Fruit fly (Drosophila melanogaster) whole organism, wandering third instar larva: Measurements from ENCODE around the gene CG13907.

Experiments
- Mio ChIP-seq: sonication (Bioruptor generic); optimal IDR thresholded peaks from 2 replicates; lab custom pipeline; 2016; ENCODE audit warnings: missing biosample characterization, missing genetic modification characterization
- N ChIP-seq: fragments of >200 bp; optimal IDR thresholded peaks from 2 replicates; lab custom pipeline; 2018; ENCODE audit warnings: missing biosample characterization, missing external identifiers, missing genetic modification characterization
- OdsH ChIP-seq: fragments of 200-800 bp; sonication (Bioruptor generic); optimal IDR thresholded peaks from 2 replicates; lab custom pipeline; 2016; ENCODE audit warnings: missing biosample characterization, mild to moderate bottlenecking, missing genetic modification characterization
- br ChIP-seq: fragments of 200-800 bp; sonication (Bioruptor generic); optimal IDR thresholded peaks from 2 replicates; lab custom pipeline; 2016; ENCODE audit warnings: missing biosample characterization, missing genetic modification characterization
- dl ChIP-seq, 2 experiments: fragments of 175-275, 200-275 bp in 1 of 2; fragments of 200-275 bp in 1 of 2; sonication (Bioruptor generic); optimal IDR thresholded peaks; lab custom pipeline; 2018; ENCODE audit warnings: mild to moderate bottlenecking in 2 of 2, missing biosample characterization in 2 of 2, missing genetic modification characterization in 2 of 2, moderate library complexity in 2 of 2; ENCODE audit not compliant: partially characterized antibody in 2 of 2, insufficient read depth in 1 of 2
- dmrt93B ChIP-seq: fragments of 200-800 bp; sonication (Bioruptor generic); optimal IDR thresholded peaks from 2 replicates; lab custom pipeline; 2018; ENCODE audit warnings: missing biosample characterization, mild to moderate bottlenecking, missing genetic modification characterization
- h ChIP-seq: fragments of 200-800 bp; sonication (Bioruptor generic); optimal IDR thresholded peaks from 3 replicates; lab custom pipeline; 2016; ENCODE audit warnings: missing biosample characterization, mild to moderate bottlenecking, missing genetic modification characterization
- lola ChIP-seq: fragments of >200 bp; optimal IDR thresholded peaks from 2 replicates; lab custom pipeline; 2017; ENCODE audit warnings: missing biosample characterization, missing genetic modification characterization
- pan ChIP-seq: fragments of >200 bp; optimal IDR thresholded peaks from 2 replicates; lab custom pipeline; 2017
- psq ChIP-seq: fragments of 200-800 bp; sonication (Bioruptor generic); optimal IDR thresholded peaks from 3 replicates; lab custom pipeline; 2017; ENCODE audit warnings: missing biosample characterization, mild to moderate bottlenecking, missing genetic modification characterization, moderate library complexity

DNA sequence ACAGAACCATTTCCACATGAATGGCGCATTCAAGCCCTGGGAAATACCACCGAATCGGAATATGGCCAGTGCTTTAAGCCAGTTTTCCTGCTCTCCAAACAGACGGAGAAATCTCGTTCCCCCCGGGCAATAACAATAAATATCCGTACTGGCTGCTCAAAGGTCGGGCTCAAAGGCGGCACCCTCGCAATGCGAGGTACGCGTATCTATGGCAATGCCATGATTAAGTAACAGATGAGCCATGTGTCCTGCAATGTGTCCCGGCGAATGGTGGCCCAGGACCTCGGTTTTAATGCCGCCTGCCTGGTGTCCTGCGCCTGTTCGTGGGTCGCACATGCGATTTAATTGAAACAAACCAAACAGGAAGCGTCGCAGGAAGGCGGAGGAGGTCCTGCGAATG, 22.1 kb upstream of the CG13907 start:
- TF ChIP-seq Mio (GFP tag; lab: Kevin White, UChicago): no peak
- no peak for TF ChIP-seq dl (GFP tag; optimal IDR thresholded peaks at IDR 0.05; lab: Kevin White, UChicago; ENCODE audit: insufficient read depth in 1 of 2, partially characterized antibody in 2 of 2)
- TF ChIP-seq psq (GFP tag; lab: Kevin White, UChicago): no peak
- TF ChIP-seq br (GFP tag; lab: Kevin White, UChicago): no peak
- no peak for TF ChIP-seq dmrt93B
- TF ChIP-seq N (GFP tag; lab: Kevin White, UChicago): no peak
- no peak for TF ChIP-seq lola
- TF ChIP-seq OdsH (GFP tag; lab: Kevin White, UChicago): no peak
- TF ChIP-seq pan: no peak
- no peak for TF ChIP-seq h (GFP tag; lab: Kevin White, UChicago)
